Worm (Caenorhabditis elegans) whole organism, early embryonic: Measurements from ENCODE around the gene ZC132.3.
"Not testable (repeated sequence)": the region's sequence is repeated elsewhere in the genome, so short reads cannot be mapped to it uniquely, and the experiment has no call there.

Source experiments
- B0310.2 ChIP-seq: sonication (generic microtip); optimal IDR thresholded peaks from 2 replicates; lab custom pipeline; 2016; ENCODE audit warnings: mild to moderate bottlenecking, missing genetic modification characterization, missing compliant biosample characterization
- ama-1 ChIP-seq: fragments of 150-350 bp; optimal IDR thresholded peaks from 2 replicates; lab custom pipeline; 2014
- ets-7 ChIP-seq: sonication (generic microtip); optimal IDR thresholded peaks from 2 replicates; lab custom pipeline; 2016; ENCODE audit warnings: missing genotype, missing genetic modification characterization, missing compliant biosample characterization
- flt-1 ChIP-seq: fragments of 200-800 bp; sonication (Bioruptor generic); IDR thresholded peaks from 2 replicates; pipeline ENCODE4 v1.3.6; 2022; ENCODE audit warnings: missing genetic modification characterization, missing compliant biosample characterization
- sea-1 ChIP-seq: fragments of 200-800 bp; sonication (Bioruptor generic); conservative IDR thresholded peaks from 2 replicates; pipeline ENCODE4 v1.3.6; 2022; ENCODE audit warnings: missing genetic modification characterization, missing compliant biosample characterization

- TF ChIP-seq ama-1 (lab: Kevin White, UChicago); sea-1; ets-7 (tag; lab: Kevin White, UChicago); B0310.2 (tag; lab: Kevin White, UChicago); flt-1 (GFP tag; lab: Robert Waterston, UW): not testable (repeated sequence)
Observed at ce11 chrV:4278735-4279134, 20.9 kb downstream of the ZC132.3 start, which contains the start of gene srt-20.
